Worm (Caenorhabditis elegans) whole organism, L4 larva: ENCODE data around the gene rla-2.

Experiments
- F10B5.3 ChIP-seq: sonication (generic microtip); optimal IDR thresholded peaks from 2 replicates; lab custom pipeline; 2016; ENCODE audit warnings: mild to moderate bottlenecking, missing genetic modification characterization, missing compliant biosample characterization
- F26F4.8 ChIP-seq: fragments of 200-800 bp; sonication (Bioruptor generic); conservative IDR thresholded peaks from 2 replicates; pipeline ENCODE4 v1.3.6; 2022; ENCODE audit warnings: missing genetic modification characterization, missing compliant biosample characterization
- F49E8.2 ChIP-seq: sonication (generic microtip); optimal IDR thresholded peaks from 2 replicates; lab custom pipeline; 2016; ENCODE audit warnings: missing compliant biosample characterization, mild to moderate bottlenecking, missing genetic modification characterization, borderline replicate concordance
- T20F7.1 ChIP-seq: fragments of 200-800 bp; sonication (Bioruptor generic); optimal IDR thresholded peaks from 2 replicates; lab custom pipeline; 2018; ENCODE audit warnings: mild to moderate bottlenecking, missing genetic modification characterization, missing compliant biosample characterization
- T26A8.4 ChIP-seq: fragments of 200-800 bp; sonication (Bioruptor generic); IDR thresholded peaks from 2 replicates; pipeline ENCODE4 v1.3.6; 2022; ENCODE audit warnings: missing genetic modification characterization, missing compliant biosample characterization
- Y105C5A.15 ChIP-seq: fragments of 200-800 bp; sonication (Bioruptor generic); IDR thresholded peaks from 2 replicates; pipeline ENCODE4 v1.3.6; 2022; ENCODE audit warnings: missing genetic modification characterization, missing compliant biosample characterization
- Y48G9A.11 ChIP-seq: fragments of 200-800 bp; sonication (Bioruptor generic); IDR thresholded peaks from 2 replicates; pipeline ENCODE4 v1.3.6; 2022; ENCODE audit warnings: missing genetic modification reagents, missing genetic modification characterization, missing compliant biosample characterization
- Y5F2A.4 ChIP-seq: fragments of 200-800 bp; sonication (Bioruptor generic); optimal IDR thresholded peaks from 2 replicates; lab custom pipeline; 2018; ENCODE audit warnings: mild to moderate bottlenecking, missing genetic modification characterization, missing compliant biosample characterization
- Y75B8A.6 ChIP-seq: fragments of 200-800 bp; sonication (Bioruptor generic); IDR thresholded peaks from 2 replicates; pipeline ENCODE4 v1.3.6; 2022; ENCODE audit warnings: missing genetic modification reagents, missing genetic modification characterization, missing compliant biosample characterization
- ZK546.5 ChIP-seq, 2 experiments: sonication (generic microtip); optimal IDR thresholded peaks; 2 replicates each; lab custom pipeline; 2017; ENCODE audit warnings: missing biosample characterization in 2 of 2, missing genetic modification characterization in 2 of 2
- aly-2 ChIP-seq: sonication (generic microtip); optimal IDR thresholded peaks from 2 replicates; lab custom pipeline; 2018; ENCODE audit warnings: missing biosample characterization, missing genetic modification characterization
- arid-1 ChIP-seq: fragments of 200-800 bp; sonication (Bioruptor generic); conservative IDR thresholded peaks from 2 replicates; pipeline ENCODE4 v1.3.6; 2022; ENCODE audit warnings: missing genetic modification reagents, missing genetic modification characterization, missing compliant biosample characterization
- ceh-20 ChIP-seq: fragments of 200-800 bp; sonication (Bioruptor generic); IDR thresholded peaks from 2 replicates; pipeline ENCODE4 v1.3.6; 2022; ENCODE audit warnings: missing genetic modification reagents, missing genetic modification characterization, missing compliant biosample characterization
- ceh-32 ChIP-seq: sonication (generic microtip); optimal IDR thresholded peaks from 2 replicates; lab custom pipeline; 2016; ENCODE audit warnings: mild to moderate bottlenecking, missing genetic modification characterization, missing compliant biosample characterization; ENCODE audit not compliant: poor library complexity
- ceh-62 ChIP-seq: sonication (generic microtip); optimal IDR thresholded peaks from 2 replicates; lab custom pipeline; 2017; ENCODE audit warnings: missing biosample characterization, missing genetic modification characterization
- ceh-82 ChIP-seq: sonication (generic microtip); optimal IDR thresholded peaks from 2 replicates; lab custom pipeline; 2017; ENCODE audit warnings: missing biosample characterization, missing genetic modification characterization
- ces-1 ChIP-seq: fragments of 150-350 bp; sonication (generic microtip); optimal IDR thresholded peaks from 4 replicates; lab custom pipeline; 2014; ENCODE audit warnings: missing biosample characterization, missing genetic modification reagents, missing genetic modification characterization
- daf-16 ChIP-seq, 3 experiments: sonication (generic microtip); optimal IDR thresholded peaks; 2 replicates each; lab custom pipeline; 2016 to 2017; ENCODE audit warnings: missing genetic modification characterization in 3 of 3, missing genetic modification reagents in 3 of 3, mild to moderate bottlenecking in 2 of 3, missing compliant biosample characterization in 2 of 3, missing biosample characterization in 1 of 3, moderate library complexity in 1 of 3
- daf-19 ChIP-seq: fragments of 200-800 bp; sonication (Bioruptor generic); conservative IDR thresholded peaks from 2 replicates; pipeline ENCODE4 v1.3.6; 2022; ENCODE audit warnings: missing genetic modification characterization, missing compliant biosample characterization
- dpl-1 ChIP-seq: fragments of 150-350 bp; optimal IDR thresholded peaks from 2 replicates; lab custom pipeline; 2014; ENCODE audit warnings: missing biosample characterization, missing genetic modification reagents, missing genetic modification characterization
- dve-1 ChIP-seq: sonication (generic microtip); optimal IDR thresholded peaks from 2 replicates; lab custom pipeline; 2017; ENCODE audit warnings: antibody characterized with exemption, mild to moderate bottlenecking, missing genetic modification characterization, missing compliant biosample characterization; ENCODE audit not compliant: insufficient read depth
- egl-27 ChIP-seq: sonication (generic microtip); optimal IDR thresholded peaks from 3 replicates; lab custom pipeline; 2017; ENCODE audit warnings: missing biosample characterization, missing genetic modification reagents, missing genetic modification characterization
- fkh-10 ChIP-seq: fragments of 150-350 bp; optimal IDR thresholded peaks from 2 replicates; lab custom pipeline; 2014; ENCODE audit warnings: missing biosample characterization, missing genetic modification reagents, missing genetic modification characterization
- gei-8 ChIP-seq: fragments of 200-800 bp; sonication (Bioruptor generic); optimal IDR thresholded peaks from 2 replicates; lab custom pipeline; 2018; ENCODE audit warnings: mild to moderate bottlenecking, missing genetic modification characterization, missing compliant biosample characterization
- hif-1 ChIP-seq, 2 experiments: sonication (generic microtip); optimal IDR thresholded peaks; 2 replicates each; lab custom pipeline; 2016 to 2017; ENCODE audit warnings: missing compliant biosample characterization in 2 of 2, missing genetic modification characterization in 2 of 2, missing genetic modification reagents in 2 of 2, missing genotype in 2 of 2, mild to moderate bottlenecking in 1 of 2
- hlh-30 ChIP-seq: sonication (generic microtip); optimal IDR thresholded peaks from 2 replicates; lab custom pipeline; 2017; ENCODE audit warnings: antibody characterized with exemption, mild to moderate bottlenecking, missing genetic modification characterization, missing compliant biosample characterization; ENCODE audit not compliant: insufficient read depth
- jun-1 ChIP-seq: fragments of 150-350 bp; optimal IDR thresholded peaks from 2 replicates; lab custom pipeline; 2014; ENCODE audit warnings: missing biosample characterization, missing genetic modification reagents, missing genetic modification characterization
- lim-7 ChIP-seq: fragments of 200-800 bp; sonication (Bioruptor generic); IDR thresholded peaks from 2 replicates; pipeline ENCODE4 v1.3.6; 2022; ENCODE audit warnings: missing genetic modification characterization, missing compliant biosample characterization
- lin-1 ChIP-seq: fragments of 200-800 bp; sonication (Bioruptor generic); IDR thresholded peaks from 2 replicates; pipeline ENCODE4 v1.3.6; 2022; ENCODE audit warnings: missing genetic modification reagents, missing genetic modification characterization, missing compliant biosample characterization
- lin-13 ChIP-seq: fragments of 150-350 bp; optimal IDR thresholded peaks from 2 replicates; lab custom pipeline; 2014; ENCODE audit warnings: missing biosample characterization, missing genetic modification reagents, missing genetic modification characterization
- lin-38 ChIP-seq: fragments of 200-800 bp; sonication (Bioruptor generic); IDR thresholded peaks from 2 replicates; pipeline ENCODE4 v1.3.6; 2022; ENCODE audit warnings: missing genetic modification reagents, missing genetic modification characterization, missing compliant biosample characterization
- lir-3 ChIP-seq: sonication (generic microtip); optimal IDR thresholded peaks from 2 replicates; lab custom pipeline; 2016; ENCODE audit warnings: mild to moderate bottlenecking, missing genetic modification characterization, missing compliant biosample characterization
- madf-9 ChIP-seq: fragments of 200-800 bp; sonication (Bioruptor generic); conservative IDR thresholded peaks from 2 replicates; pipeline ENCODE4 v1.3.6; 2022; ENCODE audit warnings: missing genetic modification reagents, missing genetic modification characterization, missing compliant biosample characterization
- mep-1 ChIP-seq: fragments of 150-350 bp; sonication (generic microtip); optimal IDR thresholded peaks from 3 replicates; lab custom pipeline; 2014; ENCODE audit warnings: missing biosample characterization, missing genetic modification characterization
- nhr-10 ChIP-seq: fragments of 150-350 bp; optimal IDR thresholded peaks from 2 replicates; lab custom pipeline; 2014; ENCODE audit warnings: missing biosample characterization, missing genetic modification characterization
- nhr-28 ChIP-seq: fragments of 150-350 bp; optimal IDR thresholded peaks from 2 replicates; lab custom pipeline; 2014; ENCODE audit warnings: missing biosample characterization, missing genetic modification characterization
- nhr-48 ChIP-seq: sonication (generic microtip); optimal IDR thresholded peaks from 2 replicates; lab custom pipeline; 2016; ENCODE audit warnings: mild to moderate bottlenecking, missing genetic modification characterization, missing compliant biosample characterization
- nhr-76 ChIP-seq: fragments of 150-350 bp; optimal IDR thresholded peaks from 2 replicates; lab custom pipeline; 2014; ENCODE audit warnings: missing biosample characterization, missing genetic modification characterization
- nhr-77 ChIP-seq: fragments of 150-350 bp; optimal IDR thresholded peaks from 2 replicates; lab custom pipeline; 2014; ENCODE audit warnings: missing biosample characterization, missing genetic modification characterization
- php-3 ChIP-seq: fragments of 200-800 bp; sonication (Bioruptor generic); IDR thresholded peaks from 2 replicates; pipeline ENCODE4 v1.3.6; 2022; ENCODE audit warnings: missing genetic modification reagents, missing genetic modification characterization, missing compliant biosample characterization
- pqm-1 ChIP-seq: sonication (generic microtip); optimal IDR thresholded peaks from 2 replicates; lab custom pipeline; 2017; ENCODE audit warnings: missing biosample characterization, missing genetic modification characterization
- set-16 ChIP-seq: fragments of 200-800 bp; sonication (Bioruptor generic); IDR thresholded peaks from 2 replicates; pipeline ENCODE4 v1.3.6; 2022; ENCODE audit warnings: missing genetic modification reagents, missing genetic modification characterization, missing compliant biosample characterization
- skn-1 ChIP-seq: fragments of 150-350 bp; optimal IDR thresholded peaks from 2 replicates; lab custom pipeline; 2014; ENCODE audit warnings: missing biosample characterization, missing genetic modification characterization
- snpc-1.2 ChIP-seq: fragments of 200-800 bp; sonication (Bioruptor generic); IDR thresholded peaks from 2 replicates; pipeline ENCODE4 v1.3.6; 2022; ENCODE audit warnings: missing genetic modification reagents, missing genetic modification characterization, missing compliant biosample characterization
- spr-1 ChIP-seq: sonication (generic microtip); optimal IDR thresholded peaks from 2 replicates; lab custom pipeline; 2016; ENCODE audit warnings: mild to moderate bottlenecking, missing genetic modification characterization, missing compliant biosample characterization
- spr-3 ChIP-seq: fragments of 200-800 bp; sonication (Bioruptor generic); optimal IDR thresholded peaks from 2 replicates; lab custom pipeline; 2018; ENCODE audit warnings: mild to moderate bottlenecking, missing genetic modification characterization, missing compliant biosample characterization
- tra-1 ChIP-seq: fragments of 200-800 bp; sonication (Bioruptor generic); IDR thresholded peaks from 2 replicates; pipeline ENCODE4 v1.3.6; 2022; ENCODE audit warnings: missing genetic modification reagents, missing genetic modification characterization, missing compliant biosample characterization
- unc-62 ChIP-seq, 3 experiments: fragments of 150-350 bp in 1 of 3; sonication (generic microtip); optimal IDR thresholded peaks in 2 of 3; peaks in 1 of 3; 1 replicate in 1 of 3; 2 replicates in 2 of 3; lab custom pipeline; 2014 to 2017; ENCODE audit warnings: missing biosample characterization in 3 of 3, missing genetic modification characterization in 3 of 3, missing genetic modification reagents in 3 of 3, missing genotype in 1 of 3
- vab-7 ChIP-seq: fragments of 200-800 bp; sonication (Bioruptor generic); IDR thresholded peaks from 2 replicates; pipeline ENCODE4 v1.3.6; 2022; ENCODE audit warnings: missing genetic modification reagents, missing genetic modification characterization, missing compliant biosample characterization
- zag-1 ChIP-seq: fragments of 150-350 bp; optimal IDR thresholded peaks from 2 replicates; lab custom pipeline; 2014; ENCODE audit warnings: missing biosample characterization, missing genetic modification characterization
- ztf-7 ChIP-seq: fragments of 150-350 bp; optimal IDR thresholded peaks from 2 replicates; lab custom pipeline; 2014; ENCODE audit warnings: missing biosample characterization, missing genetic modification characterization

rla-2 gene

ce11 chrIV:13395255-13395654, 25.2 kb upstream of the rla-2 start (continued):
- TF ChIP-seq Y5F2A.4 (no peak), set-16 (GFP tag; lab: Robert Waterston, UW) (peak; percentile 87), lin-13 (peak; percentile 75), spr-1 (peak; percentile 55), ZK546.5 (tag; optimal IDR thresholded peaks at IDR 0.05; lab: Kevin White, UChicago) (no peak), jun-1 (tag; lab: Kevin White, UChicago) (peak; percentile 46), tra-1 (peak; percentile 96), lin-1 (GFP tag; lab: Robert Waterston, UW) (peak; percentile 94), lin-38 (GFP tag; lab: Robert Waterston, UW) (peak; percentile 75), dpl-1 (GFP tag; lab: Kevin White, UChicago) (peak; percentile 64), vab-7 (GFP tag; lab: Robert Waterston, UW) (0 out of 2 replicates have a peak, but pooled peaks have one; percentile 36), nhr-76 (tag; lab: Kevin White, UChicago) (no peak), gei-8 (peak; percentile 69), F49E8.2 (tag; lab: Kevin White, UChicago) (no peak), lim-7 (no peak), skn-1 (tag; lab: Kevin White, UChicago) (no peak), php-3 (peak; percentile 68), nhr-10 (tag; lab: Kevin White, UChicago) (no peak), T26A8.4 (GFP tag; lab: Robert Waterston, UW) (peak; percentile 67), lir-3 (tag; lab: Kevin White, UChicago) (no peak), mep-1 (tag; lab: Kevin White, UChicago) (peak; percentile 85), T20F7.1 (GFP tag; lab: Kevin White, UChicago) (no peak), nhr-77 (tag; lab: Kevin White, UChicago) (peak; percentile 70), arid-1 (GFP tag; lab: Robert Waterston, UW) (0 out of 2 replicates have a peak, but pooled peaks have one; percentile 37), pqm-1 (tag; lab: Kevin White, UChicago) (no peak), snpc-1.2 (GFP tag; lab: Robert Waterston, UW) (no peak), Y75B8A.6 (GFP tag; lab: Robert Waterston, UW) (no peak), ceh-62 (no peak), Y105C5A.15 (GFP tag; lab: Robert Waterston, UW) (no peak), nhr-48 (peak; percentile 95), hif-1 (tag; optimal IDR thresholded peaks at IDR 0.05; lab: Kevin White, UChicago) (peak; percentile 96 to 100), hlh-30 (tag; lab: Kevin White, UChicago) (peak; percentile 95), ces-1 (GFP tag; lab: Kevin White, UChicago) (no peak), madf-9 (GFP tag; lab: Robert Waterston, UW) (peak; percentile 85), unc-62 (GFP tag; optimal IDR thresholded peaks at IDR 0.05 in 1 of 2; lab: Kevin White, UChicago) (peak in 1 of 2 experiments; percentile 50), unc-62 (tag; optimal IDR thresholded peaks at IDR 0.05; lab: Kevin White, UChicago) (no peak), ceh-32 (no peak), egl-27 (tag; lab: Kevin White, UChicago) (peak; percentile 29), daf-16 (GFP tag; optimal IDR thresholded peaks at IDR 0.05; lab: Kevin White, UChicago) (no peak), daf-16 (tag; optimal IDR thresholded peaks at IDR 0.05; lab: Kevin White, UChicago) (peak; percentile 73), Y48G9A.11 (GFP tag; lab: Robert Waterston, UW) (no peak), ztf-7 (tag; lab: Kevin White, UChicago) (peak; percentile 93), zag-1 (tag; lab: Kevin White, UChicago) (no peak), F10B5.3 (tag; lab: Kevin White, UChicago) (no peak), daf-19 (GFP tag; lab: Robert Waterston, UW) (no peak), fkh-10 (GFP tag; lab: Kevin White, UChicago) (peak; percentile 89), nhr-28 (peak; percentile 76), ceh-82 (tag; lab: Kevin White, UChicago) (no peak), dve-1 (tag; lab: Kevin White, UChicago) (peak; percentile 95), F26F4.8 (no peak), aly-2 (tag; lab: Kevin White, UChicago) (no peak), ceh-20 (peak; percentile 93), spr-3 (GFP tag; lab: Kevin White, UChicago) (peak; percentile 6)
